Fruit fly (Drosophila melanogaster) whole organism, embryonic: ENCODE data around the gene svr.

Source experiments
- Blimp-1 ChIP-seq: fragments of 200-800 bp; sonication (Bioruptor generic); optimal IDR thresholded peaks from 3 replicates; lab custom pipeline; 2018; ENCODE audit warnings: missing biosample characterization, missing genetic modification characterization, mild to moderate bottlenecking, moderate library complexity, missing genetic modification reagents
- BtbVII ChIP-seq: fragments of 200-800 bp; sonication (Bioruptor generic); optimal IDR thresholded peaks from 3 replicates; lab custom pipeline; 2017; ENCODE audit warnings: missing biosample characterization, mild to moderate bottlenecking, missing genetic modification characterization
- CG10543 ChIP-seq: fragments of 200-800 bp; sonication (Bioruptor generic); optimal IDR thresholded peaks from 3 replicates; lab custom pipeline; 2017; ENCODE audit warnings: missing biosample characterization, mild to moderate bottlenecking, missing genetic modification characterization, moderate library complexity
- CG12071 ChIP-seq: fragments of 200-800 bp; sonication (Bioruptor generic); optimal IDR thresholded peaks from 3 replicates; lab custom pipeline; 2018; ENCODE audit warnings: missing biosample characterization, mild to moderate bottlenecking, missing genetic modification characterization
- CG1233 ChIP-seq: fragments of 200-800 bp; sonication (Bioruptor generic); optimal IDR thresholded peaks from 4 replicates; lab custom pipeline; 2018; ENCODE audit warnings: missing biosample characterization, mild to moderate bottlenecking, missing genetic modification characterization
- CG12769 ChIP-seq: fragments of 200-800 bp; sonication (Bioruptor generic); optimal IDR thresholded peaks from 2 replicates; lab custom pipeline; 2019; ENCODE audit warnings: missing biosample characterization, mild to moderate bottlenecking, missing genetic modification characterization, moderate library complexity
- CG13296 ChIP-seq: fragments of 200-800 bp; sonication (Bioruptor generic); optimal IDR thresholded peaks from 3 replicates; lab custom pipeline; 2018; ENCODE audit warnings: missing biosample characterization, mild to moderate bottlenecking, missing genetic modification characterization
- CG13775 ChIP-seq: fragments of 200-800 bp; sonication (Bioruptor generic); optimal IDR thresholded peaks from 3 replicates; lab custom pipeline; 2017; ENCODE audit warnings: missing biosample characterization, mild to moderate bottlenecking, missing genetic modification characterization
- CG15514 ChIP-seq: fragments of 200-800 bp; sonication (Bioruptor generic); optimal IDR thresholded peaks from 3 replicates; lab custom pipeline; 2017; ENCODE audit warnings: missing biosample characterization, missing genetic modification characterization, mild to moderate bottlenecking, moderate library complexity, missing genetic modification reagents
- CG17359 ChIP-seq: fragments of 200-800 bp; sonication (Bioruptor generic); optimal IDR thresholded peaks from 3 replicates; lab custom pipeline; 2018; ENCODE audit warnings: missing biosample characterization, mild to moderate bottlenecking, missing genetic modification characterization, moderate library complexity
- CG17568 ChIP-seq: fragments of 200-800 bp; sonication (Bioruptor generic); optimal IDR thresholded peaks from 2 replicates; lab custom pipeline; 2018; ENCODE audit warnings: missing biosample characterization, mild to moderate bottlenecking, missing genetic modification characterization, moderate library complexity
- CG17912 ChIP-seq: fragments of 200-800 bp; sonication (Bioruptor generic); optimal IDR thresholded peaks from 2 replicates; lab custom pipeline; 2018; ENCODE audit warnings: missing biosample characterization, mild to moderate bottlenecking, missing genetic modification characterization
- CG18599 ChIP-seq: fragments of 200-800 bp; sonication (Bioruptor generic); optimal IDR thresholded peaks from 3 replicates; lab custom pipeline; 2017; ENCODE audit warnings: missing biosample characterization, missing genetic modification characterization, mild to moderate bottlenecking, moderate library complexity, missing genetic modification reagents
- CG18619 ChIP-seq: fragments of 200-800 bp; sonication (Bioruptor generic); optimal IDR thresholded peaks from 3 replicates; lab custom pipeline; 2017; ENCODE audit warnings: missing biosample characterization, mild to moderate bottlenecking, missing genetic modification characterization
- CG18764 ChIP-seq: fragments of 200-800 bp; sonication (Bioruptor generic); optimal IDR thresholded peaks from 3 replicates; lab custom pipeline; 2016; ENCODE audit warnings: missing biosample characterization, missing genetic modification characterization
- CG31388 ChIP-seq: fragments of 200-800 bp; sonication (Bioruptor generic); optimal IDR thresholded peaks from 2 replicates; lab custom pipeline; 2016; ENCODE audit warnings: missing biosample characterization, missing genetic modification characterization
- CG3281 ChIP-seq: fragments of 200-800 bp; sonication (Bioruptor generic); optimal IDR thresholded peaks from 3 replicates; lab custom pipeline; 2017; ENCODE audit warnings: missing biosample characterization, mild to moderate bottlenecking, missing genetic modification characterization
- CG4360 ChIP-seq: fragments of 200-800 bp; sonication (Bioruptor generic); IDR thresholded peaks from 2 replicates; pipeline ENCODE4 v1.3.6; 2022; ENCODE audit warnings: missing biosample characterization, missing genetic modification characterization
- CG6854 ChIP-seq: fragments of 200-800 bp; sonication (Bioruptor generic); optimal IDR thresholded peaks from 3 replicates; lab custom pipeline; 2017; ENCODE audit warnings: missing biosample characterization, mild to moderate bottlenecking, missing genetic modification characterization
- CG7839 ChIP-seq: fragments of 200-800 bp; sonication (Bioruptor generic); optimal IDR thresholded peaks from 3 replicates; lab custom pipeline; 2018; ENCODE audit warnings: missing biosample characterization, mild to moderate bottlenecking, missing genetic modification characterization, moderate library complexity
- CG8290 ChIP-seq, 3 experiments: fragments of 200-800 bp; sonication (Bioruptor generic); optimal IDR thresholded peaks; 2 replicates each; lab custom pipeline; 2016 to 2019; ENCODE audit warnings: missing biosample characterization in 3 of 3, missing genetic modification characterization in 3 of 3, mild to moderate bottlenecking in 2 of 3, moderate library complexity in 1 of 3
- CG9215 ChIP-seq: fragments of 200-800 bp; sonication (Bioruptor generic); IDR thresholded peaks from 2 replicates; pipeline ENCODE4 v1.3.6; 2022; ENCODE audit warnings: missing biosample characterization, missing genetic modification characterization
- CrebB ChIP-seq: fragments of 200-800 bp; sonication (Bioruptor generic); optimal IDR thresholded peaks from 3 replicates; lab custom pipeline; 2018; ENCODE audit warnings: missing biosample characterization, mild to moderate bottlenecking, missing genetic modification characterization
- Dip2 ChIP-seq: fragments of 200-800 bp; sonication (Bioruptor generic); IDR thresholded peaks from 2 replicates; pipeline ENCODE4 v1.3.6; 2022; ENCODE audit warnings: missing biosample characterization, missing genetic modification characterization
- Dp ChIP-seq: fragments of 200-800 bp; sonication (Bioruptor generic); optimal IDR thresholded peaks from 2 replicates; lab custom pipeline; 2018; ENCODE audit warnings: missing biosample characterization, mild to moderate bottlenecking, missing genetic modification characterization, moderate library complexity
- Eip74EF ChIP-seq, 2 experiments: fragments of 200-800 bp in 1 of 2; fragments of >200 bp in 1 of 2; sonication (Bioruptor generic) in 1 of 2; optimal IDR thresholded peaks; 2 replicates each; lab custom pipeline; 2017 to 2019; ENCODE audit warnings: missing biosample characterization in 2 of 2, missing genetic modification characterization in 2 of 2, mild to moderate bottlenecking in 1 of 2, moderate library complexity in 1 of 2
- Fer1 ChIP-seq: fragments of 200-800 bp; sonication (Bioruptor generic); optimal IDR thresholded peaks from 2 replicates; lab custom pipeline; 2017; ENCODE audit warnings: missing biosample characterization, mild to moderate bottlenecking, missing genetic modification characterization
- Fer3 ChIP-seq: fragments of 200-800 bp; sonication (Bioruptor generic); optimal IDR thresholded peaks from 2 replicates; lab custom pipeline; 2018; ENCODE audit warnings: missing biosample characterization, mild to moderate bottlenecking, missing genetic modification characterization, moderate library complexity
- HmgZ ChIP-seq: fragments of 200-800 bp; sonication (Bioruptor generic); optimal IDR thresholded peaks from 2 replicates; lab custom pipeline; 2018; ENCODE audit warnings: missing biosample characterization, mild to moderate bottlenecking, missing genetic modification characterization
- Hmr ChIP-seq: fragments of 200-800 bp; sonication (Bioruptor generic); optimal IDR thresholded peaks from 3 replicates; lab custom pipeline; 2017; ENCODE audit warnings: mild to moderate bottlenecking, missing biosample characterization, missing genetic modification reagents, missing genetic modification characterization
- Med ChIP-seq: fragments of 200-800 bp; sonication (Bioruptor generic); peaks from one replicate; lab custom pipeline; 2016; ENCODE audit warnings: missing biosample characterization, missing genetic modification characterization, mild to moderate bottlenecking, inconsistent platforms, moderate library complexity
- Meics ChIP-seq: fragments of 200-800 bp; sonication (Bioruptor generic); optimal IDR thresholded peaks from 2 replicates; lab custom pipeline; 2017; ENCODE audit warnings: missing biosample characterization, mild to moderate bottlenecking, missing genetic modification characterization
- Poxn ChIP-seq: fragments of 200-800 bp; sonication (Bioruptor generic); IDR thresholded peaks from 2 replicates; pipeline ENCODE4 v1.3.6; 2022; ENCODE audit warnings: missing biosample characterization, missing genetic modification characterization
- Sox102F ChIP-seq: fragments of 200-800 bp; sonication (Bioruptor generic); optimal IDR thresholded peaks from 2 replicates; lab custom pipeline; 2018; ENCODE audit warnings: missing biosample characterization, mild to moderate bottlenecking, missing genetic modification characterization, moderate library complexity
- bab2 ChIP-seq: fragments of 200-800 bp; sonication (Bioruptor generic); optimal IDR thresholded peaks from 2 replicates; lab custom pipeline; 2016; ENCODE audit warnings: missing biosample characterization, missing genetic modification characterization
- caup ChIP-seq: fragments of 200-800 bp; sonication (Bioruptor generic); optimal IDR thresholded peaks from 3 replicates; lab custom pipeline; 2017; ENCODE audit warnings: missing biosample characterization, mild to moderate bottlenecking, missing genetic modification characterization, moderate library complexity; ENCODE audit not compliant: severe bottlenecking
- dmrt11E ChIP-seq: fragments of 200-800 bp; sonication (Bioruptor generic); optimal IDR thresholded peaks from 3 replicates; lab custom pipeline; 2018; ENCODE audit warnings: missing biosample characterization, mild to moderate bottlenecking, missing genetic modification characterization, moderate library complexity
- dmrt99B ChIP-seq: fragments of 200-800 bp; sonication (Bioruptor generic); optimal IDR thresholded peaks from 2 replicates; lab custom pipeline; 2018; ENCODE audit warnings: missing biosample characterization, mild to moderate bottlenecking, missing genetic modification characterization, moderate library complexity
- fd3F ChIP-seq: fragments of 200-800 bp; sonication (Bioruptor generic); optimal IDR thresholded peaks from 2 replicates; lab custom pipeline; 2018; ENCODE audit warnings: missing biosample characterization, mild to moderate bottlenecking, missing genetic modification characterization, moderate library complexity
- fu2 ChIP-seq: fragments of 200-800 bp; sonication (Bioruptor generic); optimal IDR thresholded peaks from 2 replicates; lab custom pipeline; 2016; ENCODE audit warnings: missing biosample characterization, missing genetic modification characterization
- nau ChIP-seq: fragments of 200-800 bp; sonication (Bioruptor generic); optimal IDR thresholded peaks from 3 replicates; lab custom pipeline; 2017; ENCODE audit warnings: missing biosample characterization, mild to moderate bottlenecking, missing genetic modification characterization, missing genetic modification reagents
- nmo ChIP-seq: fragments of 200-800 bp; sonication (Bioruptor generic); optimal IDR thresholded peaks from 2 replicates; lab custom pipeline; 2018; ENCODE audit warnings: missing biosample characterization, mild to moderate bottlenecking, missing genetic modification characterization, moderate library complexity
- psq ChIP-seq: fragments of 200-800 bp; sonication (Bioruptor generic); optimal IDR thresholded peaks from 2 replicates; lab custom pipeline; 2017; ENCODE audit warnings: missing biosample characterization, missing genetic modification characterization
- slp2 ChIP-seq: fragments of 200-800 bp; sonication (Bioruptor generic); optimal IDR thresholded peaks from 2 replicates; lab custom pipeline; 2016; ENCODE audit warnings: missing biosample characterization, missing genetic modification characterization
- so ChIP-seq: fragments of 200-800 bp; sonication (Bioruptor generic); IDR thresholded peaks from 3 replicates; pipeline ENCODE4 v1.3.6; 2022; ENCODE audit warnings: missing biosample characterization, missing genetic modification characterization
- toy ChIP-seq: fragments of 200-800 bp; sonication (Bioruptor generic); IDR thresholded peaks from 2 replicates; pipeline ENCODE4 v1.3.6; 2022; ENCODE audit warnings: missing biosample characterization, missing genetic modification characterization
- unpg ChIP-seq: fragments of 200-800 bp; sonication (Bioruptor generic); optimal IDR thresholded peaks from 3 replicates; lab custom pipeline; 2018; ENCODE audit warnings: missing biosample characterization, mild to moderate bottlenecking, missing genetic modification characterization, moderate library complexity

The svr gene

DNA sequence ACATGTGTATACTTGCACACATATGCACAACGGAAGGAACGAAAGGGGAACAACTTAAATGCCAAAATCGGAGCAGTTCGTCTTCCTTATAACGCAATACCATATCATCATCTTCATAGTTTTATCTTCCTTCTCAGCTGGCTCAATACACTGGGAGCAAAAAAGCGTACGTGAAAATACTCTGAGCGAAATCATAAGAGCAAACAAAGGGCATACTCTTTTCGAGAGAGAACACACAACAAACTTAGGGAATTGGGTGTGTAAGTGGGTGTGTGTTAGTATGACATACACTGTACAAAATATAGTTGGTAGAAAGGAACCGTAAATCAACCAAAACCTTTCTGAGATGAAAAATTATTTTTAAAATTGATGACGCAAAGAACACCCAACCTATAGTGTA is 16.3 kb downstream of the svr start (continued):
- TF ChIP-seq CG4360 (GFP tag; lab: Robert Waterston, UW) = 0 out of 2 replicates have a peak, but pooled peaks have one; percentile 8
- TF ChIP-seq psq (GFP tag; lab: Kevin White, UChicago) = no peak
- no peak for TF ChIP-seq CG17912 (GFP tag; lab: Kevin White, UChicago)

DNA sequence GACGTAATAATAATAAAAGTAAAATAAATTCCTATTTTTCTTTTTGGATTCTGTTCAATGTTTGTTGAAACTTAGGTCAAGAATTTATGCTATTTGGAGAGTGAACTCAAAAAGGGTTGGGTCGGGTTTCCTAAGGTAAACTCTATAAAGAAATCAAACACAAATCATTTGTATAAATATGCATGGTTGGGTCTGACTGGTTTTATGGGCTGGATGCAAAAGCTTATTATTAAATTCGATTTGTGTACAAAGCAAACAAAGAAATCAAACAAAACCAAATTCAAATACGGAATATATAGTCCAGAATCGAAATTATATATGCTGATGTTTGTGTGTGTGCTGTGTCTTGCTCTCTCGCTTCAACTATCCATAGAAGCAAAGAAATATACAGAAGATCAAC is 19.4 kb downstream of the svr start:
- TF ChIP-seq Sox102F = no peak
- TF ChIP-seq CG12071 = peak; percentile 28
- peak; percentile 43 for TF ChIP-seq CG3281
- TF ChIP-seq dmrt99B (tag; lab: Kevin White, UChicago) = no peak
- TF ChIP-seq Blimp-1 (GFP tag; lab: Kevin White, UChicago) = peak; percentile 32
- no peak for TF ChIP-seq CG13775 (GFP tag; lab: Kevin White, UChicago)
- TF ChIP-seq CG10543 (GFP tag; lab: Kevin White, UChicago) = peak; percentile 28
- peak; percentile 66 for TF ChIP-seq caup
- TF ChIP-seq CG31388 = no peak
- TF ChIP-seq nau (GFP tag; lab: Kevin White, UChicago) = peak; percentile 30
- peak; percentile 40 for TF ChIP-seq fd3F (GFP tag; lab: Kevin White, UChicago)
- no peak for TF ChIP-seq fu2 (GFP tag; lab: Kevin White, UChicago)
- peak; percentile 36 for TF ChIP-seq Fer1 (GFP tag; lab: Kevin White, UChicago)
- TF ChIP-seq nmo (GFP tag; lab: Kevin White, UChicago) = no peak
- peak; percentile 48 for TF ChIP-seq Meics (GFP tag; lab: Kevin White, UChicago)
- TF ChIP-seq Eip74EF (GFP tag; optimal IDR thresholded peaks at IDR 0.05; lab: Kevin White, UChicago) = peak in 1 of 2 experiments; percentile 7
- no peak for TF ChIP-seq slp2 (GFP tag; lab: Kevin White, UChicago)
- TF ChIP-seq CG17568 (GFP tag; lab: Kevin White, UChicago) = peak; percentile 25
- peak; percentile 17 for TF ChIP-seq BtbVII
- TF ChIP-seq unpg = peak; percentile 16
- TF ChIP-seq Dip2 (GFP tag; lab: Robert Waterston, UW) = no peak
- TF ChIP-seq Hmr = peak; percentile 64
- peak; percentile 45 for TF ChIP-seq Fer3
- no peak for TF ChIP-seq CG8290 (GFP tag; optimal IDR thresholded peaks at IDR 0.05; lab: Kevin White, UChicago)
- peak in 1 of 2 experiments; percentile 73 for TF ChIP-seq CG8290 (tag; optimal IDR thresholded peaks at IDR 0.05; lab: Kevin White, UChicago)
- peak; percentile 13 for TF ChIP-seq CG7839 (tag; lab: Kevin White, UChicago)
- TF ChIP-seq dmrt11E (tag; lab: Kevin White, UChicago) = no peak
- no peak for TF ChIP-seq CG18619
- peak; percentile 35 for TF ChIP-seq CG17359 (tag; lab: Kevin White, UChicago)
- no peak for TF ChIP-seq CG9215 (GFP tag; lab: Robert Waterston, UW)
- TF ChIP-seq Dp = no peak
- TF ChIP-seq CG6854 = peak; percentile 19
- TF ChIP-seq CG13296 (GFP tag; lab: Kevin White, UChicago) = peak; percentile 54
- peak; percentile 82 for TF ChIP-seq Med (GFP tag; lab: Kevin White, UChicago)
- TF ChIP-seq CrebB = peak; percentile 35
- TF ChIP-seq toy (GFP tag; lab: Robert Waterston, UW) = no peak
- no peak for TF ChIP-seq so (GFP tag; lab: Robert Waterston, UW)
- peak; percentile 33 for TF ChIP-seq bab2 (GFP tag; lab: Kevin White, UChicago)
- peak; percentile 12 for TF ChIP-seq CG1233 (GFP tag; lab: Kevin White, UChicago)
- peak; percentile 55 for TF ChIP-seq CG12769 (tag; lab: Kevin White, UChicago)
- no peak for TF ChIP-seq CG18764
- TF ChIP-seq CG15514 (GFP tag; lab: Kevin White, UChicago) = peak; percentile 57
- TF ChIP-seq HmgZ (tag; lab: Kevin White, UChicago) = peak; percentile 8
- TF ChIP-seq CG18599 (GFP tag; lab: Kevin White, UChicago) = peak; percentile 44
- TF ChIP-seq Poxn (GFP tag; lab: Robert Waterston, UW) = no peak
